Worm (Caenorhabditis elegans) whole organism, L3 larva: ENCODE results near the gene M01H9.10.

Source experiments
- aly-2 ChIP-seq: fragments of 150-350 bp; optimal IDR thresholded peaks from 2 replicates; lab custom pipeline; 2014; ENCODE audit warnings: missing biosample characterization, missing genetic modification characterization
- ama-1 ChIP-seq: fragments of 150-350 bp; optimal IDR thresholded peaks from 2 replicates; lab custom pipeline; 2018
- ceh-82 ChIP-seq: fragments of 150-350 bp; optimal IDR thresholded peaks from 2 replicates; lab custom pipeline; 2014; ENCODE audit warnings: missing biosample characterization, missing genetic modification characterization
- egl-5 ChIP-seq: fragments of 150-350 bp; optimal IDR thresholded peaks from 2 replicates; lab custom pipeline; 2017; ENCODE audit warnings: missing biosample characterization, missing genetic modification reagents, missing genetic modification characterization, inconsistent platforms
- eor-1 ChIP-seq, 2 experiments: fragments of 150-350 bp; optimal IDR thresholded peaks; 2 replicates each; lab custom pipeline; 2014 to 2018; ENCODE audit warnings: missing biosample characterization in 2 of 2, missing genetic modification characterization in 2 of 2
- fkh-10 ChIP-seq: sonication (generic microtip); optimal IDR thresholded peaks from 2 replicates; lab custom pipeline; 2017; ENCODE audit warnings: missing biosample characterization, missing genetic modification reagents, missing genetic modification characterization
- fos-1 ChIP-seq: fragments of 150-350 bp; optimal IDR thresholded peaks from 2 replicates; lab custom pipeline; 2014; ENCODE audit warnings: missing biosample characterization, missing genetic modification characterization
- jun-1 ChIP-seq: fragments of 150-350 bp; optimal IDR thresholded peaks from 2 replicates; lab custom pipeline; 2014; ENCODE audit warnings: missing biosample characterization, missing genetic modification reagents, missing genetic modification characterization
- nfya-1 ChIP-seq: sonication (generic microtip); optimal IDR thresholded peaks from 2 replicates; lab custom pipeline; 2017; ENCODE audit warnings: missing genetic modification characterization, mild to moderate bottlenecking, missing compliant biosample characterization, antibody characterized with exemption, moderate library complexity; ENCODE audit not compliant: insufficient read depth
- nhr-237 ChIP-seq: fragments of 150-350 bp; optimal IDR thresholded peaks from 2 replicates; lab custom pipeline; 2014; ENCODE audit warnings: missing biosample characterization, missing genetic modification characterization
- nhr-25 ChIP-seq: sonication (generic microtip); optimal IDR thresholded peaks from 2 replicates; lab custom pipeline; 2017; ENCODE audit warnings: missing biosample characterization, missing genetic modification characterization
- pha-4 ChIP-seq: fragments of 150-350 bp; optimal IDR thresholded peaks from 2 replicates; lab custom pipeline; 2014; ENCODE audit warnings: missing biosample characterization, missing genetic modification reagents, missing genetic modification characterization
- ztf-11 ChIP-seq: fragments of 150-350 bp; optimal IDR thresholded peaks from 2 replicates; lab custom pipeline; 2014; ENCODE audit warnings: missing biosample characterization, missing genetic modification characterization

DNA sequence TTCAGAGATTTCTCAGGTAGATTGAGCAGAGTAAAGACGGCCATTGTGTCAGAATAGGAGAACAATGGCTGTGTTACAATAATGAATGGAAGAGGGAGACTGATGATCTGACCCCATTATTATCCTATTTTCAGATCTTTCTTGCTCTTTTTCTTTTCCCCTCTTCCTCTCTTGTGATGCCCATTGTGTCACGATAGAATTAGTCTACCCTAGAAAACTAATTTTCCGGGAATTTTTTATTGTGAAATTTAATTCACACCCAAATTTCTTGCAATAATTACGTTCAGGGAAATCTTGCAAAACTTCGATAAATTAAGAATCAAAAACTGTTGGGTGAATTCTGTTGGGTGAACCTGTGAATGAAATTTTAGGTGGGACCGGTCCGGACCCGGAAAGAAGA is 38.9 kb downstream of the M01H9.10 start, which contains the start of gene fbxb-75:
- no peak for TF ChIP-seq nhr-25
- no peak for TF ChIP-seq pha-4 (tag; lab: Kevin White, UChicago)
- TF ChIP-seq jun-1 (tag; lab: Kevin White, UChicago), result no peak
- no peak for TF ChIP-seq nfya-1 (tag; lab: Kevin White, UChicago)
- TF ChIP-seq fkh-10, result no peak
- no peak for TF ChIP-seq fos-1
- TF ChIP-seq ama-1, result no peak
- no peak for TF ChIP-seq eor-1 (tag; optimal IDR thresholded peaks at IDR 0.05; lab: Kevin White, UChicago)
- TF ChIP-seq egl-5 (tag; lab: Kevin White, UChicago), result no peak
- TF ChIP-seq ceh-82 (tag; lab: Kevin White, UChicago), result no peak
- TF ChIP-seq aly-2, result no peak
- no peak for TF ChIP-seq ztf-11 (tag; lab: Kevin White, UChicago)
- no peak for TF ChIP-seq nhr-237 (tag; lab: Kevin White, UChicago)
